Worm (Caenorhabditis elegans) whole organism, young adult: ENCODE measurements around the gene K08A2.2.

Experiments
- F10E7.11 ChIP-seq: sonication (generic microtip); optimal IDR thresholded peaks from 2 replicates; lab custom pipeline; 2017; ENCODE audit warnings: mild to moderate bottlenecking, missing genetic modification characterization, moderate library complexity, missing compliant biosample characterization
- F55B11.4 ChIP-seq: sonication (generic microtip); optimal IDR thresholded peaks from 2 replicates; lab custom pipeline; 2016; ENCODE audit warnings: missing compliant biosample characterization, missing genetic modification characterization, borderline replicate concordance; ENCODE audit not compliant: insufficient read depth
- ama-1 ChIP-seq, 3 experiments: fragments of 150-350 bp in 1 of 3; sonication (generic microtip) in 2 of 3; optimal IDR thresholded peaks; 2 replicates each; lab custom pipeline; 2014 to 2018; ENCODE audit warnings: missing biosample characterization in 2 of 3, missing genetic modification characterization in 2 of 3, missing genetic modification reagents in 2 of 3
- ccch-3 ChIP-seq: fragments of 200-800 bp; sonication (Bioruptor generic); optimal IDR thresholded peaks from 2 replicates; lab custom pipeline; 2018; ENCODE audit warnings: mild to moderate bottlenecking, missing genetic modification characterization, missing compliant biosample characterization
- ceh-40 ChIP-seq: fragments of 200-800 bp; sonication (Bioruptor generic); IDR thresholded peaks from 2 replicates; pipeline ENCODE4 v1.3.6; 2022; ENCODE audit warnings: missing genetic modification characterization, missing compliant biosample characterization
- chd-7 ChIP-seq: sonication (generic microtip); optimal IDR thresholded peaks from 2 replicates; lab custom pipeline; 2016; ENCODE audit warnings: mild to moderate bottlenecking, missing genetic modification characterization, moderate library complexity, missing compliant biosample characterization
- hlh-12 ChIP-seq: sonication (generic microtip); optimal IDR thresholded peaks from 2 replicates; lab custom pipeline; 2016; ENCODE audit warnings: missing genetic modification characterization, missing compliant biosample characterization
- madf-3 ChIP-seq: fragments of 200-800 bp; sonication (Bioruptor generic); IDR thresholded peaks from 2 replicates; pipeline ENCODE4 v1.3.6; 2022; ENCODE audit warnings: missing genetic modification reagents, missing genetic modification characterization, missing compliant biosample characterization
- snpc-4 ChIP-seq, 5 experiments: fragments of 150-350 bp in 1 of 5; sonication (generic microtip) in 4 of 5; optimal IDR thresholded peaks; 2 replicates each; lab custom pipeline; 2014 to 2018; ENCODE audit warnings: missing genetic modification characterization in 5 of 5, missing biosample characterization in 3 of 5, antibody characterized with exemption in 2 of 5, mild to moderate bottlenecking in 2 of 5, missing compliant biosample characterization in 2 of 5, missing genotype in 2 of 5, moderate library complexity in 2 of 5, missing genetic modification reagents in 1 of 5
- unc-130 ChIP-seq: sonication (generic microtip); optimal IDR thresholded peaks from 2 replicates; lab custom pipeline; 2016; ENCODE audit warnings: missing genetic modification reagents, missing genetic modification characterization, missing compliant biosample characterization
- ztf-25 ChIP-seq: fragments of 200-800 bp; sonication (Bioruptor generic); IDR thresholded peaks from 2 replicates; pipeline ENCODE4 v1.3.6; 2022; ENCODE audit warnings: missing genetic modification reagents, missing genetic modification characterization, missing compliant biosample characterization

ce11 chrII:2943966-2944365 is 47.4 kb upstream of the K08A2.2 start, which contains the start of the genes irld-50 and irld-49:
- no peak for TF ChIP-seq madf-3 (GFP tag; lab: Robert Waterston, UW)
- no peak for TF ChIP-seq ccch-3 (GFP tag; lab: Kevin White, UChicago)
- no peak for TF ChIP-seq hlh-12 (tag; lab: Kevin White, UChicago)
- TF ChIP-seq unc-130 (GFP tag; lab: Kevin White, UChicago), result no peak
- no peak for TF ChIP-seq F10E7.11 (tag; lab: Kevin White, UChicago)
- no peak for TF ChIP-seq ztf-25 (GFP tag; lab: Robert Waterston, UW)
- TF ChIP-seq ceh-40 (GFP tag; lab: Robert Waterston, UW), result no peak
- TF ChIP-seq ama-1 (optimal IDR thresholded peaks at IDR 0.05; lab: Kevin White, UChicago), result no peak
- no peak for TF ChIP-seq ama-1 (GFP tag; optimal IDR thresholded peaks at IDR 0.05; lab: Kevin White, UChicago)
- no peak for TF ChIP-seq snpc-4 (GFP tag; optimal IDR thresholded peaks at IDR 0.05; lab: Kevin White, UChicago)
- TF ChIP-seq snpc-4 (tag; optimal IDR thresholded peaks at IDR 0.05; lab: Kevin White, UChicago), result no peak
- TF ChIP-seq chd-7 (tag; lab: Kevin White, UChicago), result no peak
- TF ChIP-seq F55B11.4 (tag; lab: Kevin White, UChicago), result no peak
